Fruit fly (Drosophila melanogaster): ENCODE results near the gene CG17380.
A peak's percentile ranks its signal among the peaks of the same experiment; 100 is the strongest.

- peak; percentile 65 for TF ChIP-seq CG2678 (tag; optimal IDR thresholded peaks at IDR 0.05)
- no peak for TF ChIP-seq CG18011 (GFP tag; optimal IDR thresholded peaks at IDR 0.05)
- TF ChIP-seq CG18262 (tag; optimal IDR thresholded peaks at IDR 0.05) = peak; percentile 24
- TF ChIP-seq en (GFP tag; optimal IDR thresholded peaks at IDR 0.05) = no peak
- TF ChIP-seq CG10366 (GFP tag; IDR thresholded peaks at IDR 0.05) = peak; percentile 36; the same call in 1 of the 2 replicates
- no peak for TF ChIP-seq pfk (GFP tag; optimal IDR thresholded peaks at IDR 0.05)
- peak; percentile 40 for TF ChIP-seq CG15269 (tag; optimal IDR thresholded peaks at IDR 0.05)
These were observed 39.9 kb downstream of the CG17380 start, which contains the start of gene CG4408 for dm6 chr3R:23363515-23364124.

Data from whole organism, embryonic.